Worm (Caenorhabditis elegans) whole organism, mixed stage, embryonic: ENCODE results near the gene acr-14.
A peak's percentile ranks its signal among the peaks of the same experiment; 100 is the strongest.

Experiments
- M03D4.4 ChIP-seq: sonication (generic microtip); optimal IDR thresholded peaks from 2 replicates; lab custom pipeline; 2017; ENCODE audit warnings: mild to moderate bottlenecking, missing genetic modification characterization, missing compliant biosample characterization
- bed-3 ChIP-seq: fragments of 200-800 bp; sonication (Bioruptor generic); optimal IDR thresholded peaks from 3 replicates; lab custom pipeline; 2018; ENCODE audit warnings: mild to moderate bottlenecking, missing genetic modification characterization, moderate library complexity, missing compliant biosample characterization
- blmp-1 ChIP-seq: fragments of 150-350 bp; optimal IDR thresholded peaks from 2 replicates; lab custom pipeline; 2014; ENCODE audit warnings: missing biosample characterization, missing genetic modification characterization
- ceh-39 ChIP-seq: fragments of 150-350 bp; optimal IDR thresholded peaks from 2 replicates; lab custom pipeline; 2014; ENCODE audit warnings: missing biosample characterization, missing genetic modification characterization
- ceh-43 ChIP-seq: fragments of 200-800 bp; sonication (Bioruptor generic); optimal IDR thresholded peaks from 2 replicates; lab custom pipeline; 2018; ENCODE audit warnings: mild to moderate bottlenecking, missing genetic modification characterization, moderate library complexity, missing compliant biosample characterization
- ceh-83 ChIP-seq: fragments of 200-800 bp; sonication (Bioruptor generic); optimal IDR thresholded peaks from 2 replicates; lab custom pipeline; 2018; ENCODE audit warnings: mild to moderate bottlenecking, missing genetic modification characterization, missing compliant biosample characterization
- ces-1 ChIP-seq: fragments of 150-350 bp; optimal IDR thresholded peaks from 2 replicates; lab custom pipeline; 2014; ENCODE audit warnings: missing biosample characterization, missing genetic modification reagents, missing genetic modification characterization
- cnd-1 ChIP-seq: fragments of 200-800 bp; sonication (Bioruptor generic); optimal IDR thresholded peaks from 2 replicates; lab custom pipeline; 2018; ENCODE audit warnings: mild to moderate bottlenecking, missing genetic modification characterization, missing compliant biosample characterization
- drap-1 ChIP-seq: fragments of 200-800 bp; sonication (Bioruptor generic); optimal IDR thresholded peaks from 3 replicates; lab custom pipeline; 2018; ENCODE audit warnings: mild to moderate bottlenecking, missing genetic modification characterization, missing compliant biosample characterization
- elt-3 ChIP-seq: fragments of 150-350 bp; optimal IDR thresholded peaks from 2 replicates; lab custom pipeline; 2014; ENCODE audit warnings: missing biosample characterization, missing genetic modification characterization
- flh-1 ChIP-seq: fragments of 200-800 bp; sonication (Bioruptor generic); optimal IDR thresholded peaks from 2 replicates; lab custom pipeline; 2018; ENCODE audit warnings: mild to moderate bottlenecking, missing genetic modification characterization, moderate library complexity, missing compliant biosample characterization
- ham-2 ChIP-seq: fragments of 200-800 bp; sonication (Bioruptor generic); optimal IDR thresholded peaks from 2 replicates; lab custom pipeline; 2018; ENCODE audit warnings: mild to moderate bottlenecking, missing genetic modification characterization, missing compliant biosample characterization
- hlh-1 ChIP-seq: fragments of 150-350 bp; optimal IDR thresholded peaks from 2 replicates; lab custom pipeline; 2014; ENCODE audit warnings: missing biosample characterization, missing genetic modification reagents, missing genetic modification characterization
- lin-13 ChIP-seq: fragments of 150-350 bp; optimal IDR thresholded peaks from 2 replicates; lab custom pipeline; 2014; ENCODE audit warnings: missing biosample characterization, missing genetic modification characterization
- lin-32 ChIP-seq: fragments of 200-800 bp; sonication (Bioruptor generic); optimal IDR thresholded peaks from 2 replicates; lab custom pipeline; 2018; ENCODE audit warnings: mild to moderate bottlenecking, missing genetic modification characterization, missing compliant biosample characterization
- lsy-2 ChIP-seq: fragments of 150-350 bp; optimal IDR thresholded peaks from 2 replicates; lab custom pipeline; 2014; ENCODE audit warnings: missing biosample characterization, missing genetic modification characterization
- mab-5 ChIP-seq: fragments of 150-350 bp; optimal IDR thresholded peaks from 2 replicates; lab custom pipeline; 2014; ENCODE audit warnings: missing biosample characterization, missing genetic modification characterization
- mep-1 ChIP-seq: fragments of 150-350 bp; optimal IDR thresholded peaks from 2 replicates; lab custom pipeline; 2017; ENCODE audit warnings: missing biosample characterization, missing genetic modification reagents, missing genetic modification characterization, inconsistent platforms
- mls-2 ChIP-seq: sonication (generic microtip); optimal IDR thresholded peaks from 2 replicates; lab custom pipeline; 2016; ENCODE audit warnings: mild to moderate bottlenecking, missing genetic modification characterization, moderate library complexity, missing compliant biosample characterization
- nhr-12 ChIP-seq: fragments of 150-350 bp; optimal IDR thresholded peaks from 2 replicates; lab custom pipeline; 2014; ENCODE audit warnings: missing biosample characterization, missing genetic modification characterization
- nhr-2 ChIP-seq: fragments of 150-350 bp; optimal IDR thresholded peaks from 2 replicates; lab custom pipeline; 2014; ENCODE audit warnings: missing biosample characterization, missing genetic modification characterization
- nhr-237 ChIP-seq: fragments of 150-350 bp; optimal IDR thresholded peaks from 2 replicates; lab custom pipeline; 2014; ENCODE audit warnings: missing biosample characterization, missing genetic modification characterization
- nhr-28 ChIP-seq: fragments of 150-350 bp; optimal IDR thresholded peaks from 2 replicates; lab custom pipeline; 2014; ENCODE audit warnings: missing biosample characterization, missing genetic modification characterization
- nhr-76 ChIP-seq: sonication (generic microtip); optimal IDR thresholded peaks from 2 replicates; lab custom pipeline; 2017; ENCODE audit warnings: missing biosample characterization, missing genetic modification characterization
- pha-4 ChIP-seq: fragments of 150-350 bp; optimal IDR thresholded peaks from 2 replicates; lab custom pipeline; 2018; ENCODE audit warnings: missing biosample characterization, missing genetic modification reagents, missing genetic modification characterization
- snpc-4 ChIP-seq: fragments of 150-350 bp; optimal IDR thresholded peaks from 2 replicates; lab custom pipeline; 2014; ENCODE audit warnings: missing biosample characterization, missing genetic modification characterization
- sptf-1 ChIP-seq: sonication (generic microtip); optimal IDR thresholded peaks from 2 replicates; lab custom pipeline; 2017; ENCODE audit warnings: mild to moderate bottlenecking, missing genetic modification characterization, moderate library complexity, missing compliant biosample characterization
- tbx-8 ChIP-seq: fragments of 200-800 bp; sonication (Bioruptor generic); optimal IDR thresholded peaks from 2 replicates; lab custom pipeline; 2018; ENCODE audit warnings: mild to moderate bottlenecking, missing genetic modification characterization, moderate library complexity, missing compliant biosample characterization
- unc-120 ChIP-seq: sonication (generic microtip); optimal IDR thresholded peaks from 2 replicates; lab custom pipeline; 2017; ENCODE audit warnings: missing genetic modification characterization, missing compliant biosample characterization; ENCODE audit not compliant: poor library complexity, severe bottlenecking
- unc-39 ChIP-seq: fragments of 150-350 bp; optimal IDR thresholded peaks from 2 replicates; lab custom pipeline; 2014; ENCODE audit warnings: missing biosample characterization, missing genetic modification characterization
- unc-62 ChIP-seq: fragments of 150-350 bp; optimal IDR thresholded peaks from 2 replicates; lab custom pipeline; 2014; ENCODE audit warnings: missing biosample characterization, missing genetic modification reagents, missing genetic modification characterization
- zip-8 ChIP-seq: fragments of 150-350 bp; optimal IDR thresholded peaks from 2 replicates; lab custom pipeline; 2014; ENCODE audit warnings: missing biosample characterization, missing genetic modification characterization
- ztf-11 ChIP-seq: fragments of 150-350 bp; optimal IDR thresholded peaks from 2 replicates; lab custom pipeline; 2014; ENCODE audit warnings: missing biosample characterization, missing genetic modification characterization

acr-14 gene

ce11 chrII:8143278-8143931 lies 33.6 kb downstream of the acr-14 start, which contains the start of the genes ints-11 and rpl-10:
ints-11 (minus strand) TSS chrII:8143478.
rpl-10 (plus strand) TSS chrII:8143881.
- peak; percentile 40 for TF ChIP-seq hlh-1
- TF ChIP-seq lsy-2 (tag; lab: Kevin White, UChicago), result peak; percentile 94
- TF ChIP-seq nhr-237 (tag; lab: Kevin White, UChicago), result peak; percentile 57
- TF ChIP-seq unc-39 (tag; lab: Kevin White, UChicago), result no peak
- TF ChIP-seq ham-2 (GFP tag; lab: Kevin White, UChicago), result no peak

DNA sequence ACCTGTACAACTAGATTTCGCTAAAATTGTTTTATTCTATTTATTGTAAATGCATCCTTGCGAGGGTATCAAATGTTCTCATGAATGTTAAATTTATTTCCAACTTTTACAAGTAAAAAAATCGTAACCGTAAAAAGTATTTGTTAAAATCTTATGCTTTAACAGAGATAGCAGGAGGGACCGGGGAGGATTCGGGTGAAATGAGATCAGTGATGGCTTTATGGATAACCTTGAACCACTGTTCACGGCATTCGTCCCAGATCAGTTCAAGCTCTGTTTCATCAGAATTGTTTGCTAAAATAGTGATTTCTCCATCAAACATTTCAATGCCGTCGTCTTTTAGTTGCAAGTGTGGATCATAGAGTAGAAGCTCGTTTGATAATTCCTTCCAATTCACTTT lies 35.9 kb downstream of the acr-14 start:
- TF ChIP-seq nhr-76, result no peak
- TF ChIP-seq nhr-237 (tag; lab: Kevin White, UChicago), result no peak
- TF ChIP-seq lin-13 (tag; lab: Kevin White, UChicago), result no peak
- TF ChIP-seq ceh-39 (tag; lab: Kevin White, UChicago), result no peak
- no peak for TF ChIP-seq mab-5 (tag; lab: Kevin White, UChicago)
- TF ChIP-seq drap-1 (GFP tag; lab: Kevin White, UChicago), result no peak
- no peak for TF ChIP-seq ceh-43 (GFP tag; lab: Kevin White, UChicago)
- TF ChIP-seq snpc-4 (tag; lab: Kevin White, UChicago), result no peak
- TF ChIP-seq nhr-28 (tag; lab: Kevin White, UChicago), result no peak

DNA sequence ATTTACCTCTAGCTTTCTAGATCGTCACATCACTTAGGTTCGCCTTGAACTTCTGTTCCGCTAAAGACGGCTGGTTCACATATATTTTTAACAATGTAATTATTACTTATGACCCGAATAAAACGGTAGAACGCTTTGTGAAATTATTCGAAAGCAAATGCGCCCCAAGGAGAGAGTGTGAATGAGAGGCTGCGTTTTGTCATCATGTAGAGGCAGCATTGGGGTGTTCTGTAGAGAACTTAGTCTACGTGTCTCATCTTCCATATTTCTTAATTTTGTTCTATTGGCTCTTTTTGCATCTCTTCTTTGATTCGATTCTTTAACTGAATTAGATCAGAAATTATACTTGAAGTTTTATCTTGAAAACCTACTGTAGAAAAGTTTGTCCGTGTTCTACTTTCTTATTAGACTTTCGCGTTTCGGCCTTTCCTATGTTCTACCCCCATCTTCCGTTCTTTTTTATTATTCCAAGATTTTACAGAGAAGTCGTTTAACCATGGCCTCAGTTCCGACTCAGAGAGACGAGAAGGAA lies 38.9 kb downstream of the acr-14 start, which contains the start of gene cdc-48.2:
Gene cdc-48.2 (plus strand): TSS at position 482 of the 532 bp plus-strand sequence.
- no peak for TF ChIP-seq mep-1 (tag; lab: Kevin White, UChicago)
- no peak for TF ChIP-seq elt-3 (tag; lab: Kevin White, UChicago)
- peak; percentile 2 for TF ChIP-seq ceh-83 (GFP tag; lab: Kevin White, UChicago)
- no peak for TF ChIP-seq lin-13 (tag; lab: Kevin White, UChicago)
- TF ChIP-seq lin-32 (GFP tag; lab: Kevin White, UChicago), result no peak
- TF ChIP-seq nhr-237 (tag; lab: Kevin White, UChicago), result no peak
- TF ChIP-seq ztf-11 (tag; lab: Kevin White, UChicago), result no peak
- no peak for TF ChIP-seq blmp-1 (tag; lab: Kevin White, UChicago)

DNA sequence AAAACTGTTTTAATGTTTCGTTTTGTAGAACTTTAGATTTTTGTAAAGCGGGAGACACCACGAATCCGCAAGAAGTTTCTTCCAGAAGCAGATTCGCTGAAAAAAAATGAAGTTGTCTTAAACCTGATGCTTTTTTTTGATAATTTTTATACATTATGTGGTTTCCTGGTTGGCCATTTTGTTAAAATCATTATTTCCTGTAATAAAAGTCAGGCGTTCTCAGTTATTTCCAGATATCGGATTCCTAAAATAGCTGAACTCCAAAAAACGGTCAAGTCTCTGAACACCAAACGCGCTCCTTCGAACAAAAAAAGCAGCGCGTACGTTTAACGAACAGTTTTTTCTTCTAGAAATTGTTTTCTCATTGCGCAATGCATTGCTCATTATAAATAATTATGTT lies 39.6 kb downstream of the acr-14 start:
- TF ChIP-seq snpc-4 (tag; lab: Kevin White, UChicago), result no peak
- no peak for TF ChIP-seq ceh-43 (GFP tag; lab: Kevin White, UChicago)
- no peak for TF ChIP-seq M03D4.4
- peak; percentile 47 for TF ChIP-seq zip-8 (tag; lab: Kevin White, UChicago)
- no peak for TF ChIP-seq elt-3 (tag; lab: Kevin White, UChicago)
- TF ChIP-seq flh-1 (GFP tag; lab: Kevin White, UChicago), result no peak
- TF ChIP-seq ztf-11 (tag; lab: Kevin White, UChicago), result no peak
- no peak for TF ChIP-seq ceh-83 (GFP tag; lab: Kevin White, UChicago)
- TF ChIP-seq ces-1 (GFP tag; lab: Kevin White, UChicago), result peak; percentile 46
- no peak for TF ChIP-seq tbx-8 (GFP tag; lab: Kevin White, UChicago)
- TF ChIP-seq nhr-237 (tag; lab: Kevin White, UChicago), result peak; percentile 67
- no peak for TF ChIP-seq ceh-39 (tag; lab: Kevin White, UChicago)
- TF ChIP-seq cnd-1 (tag; lab: Kevin White, UChicago), result no peak
- no peak for TF ChIP-seq nhr-12 (tag; lab: Kevin White, UChicago)
- no peak for TF ChIP-seq hlh-1
- TF ChIP-seq sptf-1 (tag; lab: Kevin White, UChicago), result peak; percentile 64
- TF ChIP-seq drap-1 (GFP tag; lab: Kevin White, UChicago), result no peak
- TF ChIP-seq unc-62 (GFP tag; lab: Kevin White, UChicago), result no peak
- TF ChIP-seq nhr-2 (tag; lab: Kevin White, UChicago), result no peak
- no peak for TF ChIP-seq mls-2 (tag; lab: Kevin White, UChicago)
- no peak for TF ChIP-seq nhr-76
- no peak for TF ChIP-seq lin-13 (tag; lab: Kevin White, UChicago)
- TF ChIP-seq unc-39 (tag; lab: Kevin White, UChicago), result no peak
- TF ChIP-seq nhr-28 (tag; lab: Kevin White, UChicago), result no peak
- TF ChIP-seq ham-2 (GFP tag; lab: Kevin White, UChicago), result no peak
- no peak for TF ChIP-seq bed-3 (GFP tag; lab: Kevin White, UChicago)
- TF ChIP-seq lsy-2 (tag; lab: Kevin White, UChicago), result peak; percentile 10
- TF ChIP-seq pha-4, result no peak
- no peak for TF ChIP-seq unc-120 (tag; lab: Kevin White, UChicago)
- TF ChIP-seq blmp-1 (tag; lab: Kevin White, UChicago), result no peak
